Worm (Caenorhabditis elegans) whole organism, late embryonic: ENCODE measurements around the gene F18A11.3.

Experiments used
- ahr-1 ChIP-seq: sonication (generic microtip); optimal IDR thresholded peaks from 2 replicates; lab custom pipeline; 2016; ENCODE audit warnings: missing genetic modification characterization, missing compliant biosample characterization
- ama-1 ChIP-seq: fragments of 150-350 bp; optimal IDR thresholded peaks from 2 replicates; lab custom pipeline; 2014
- ceh-19 ChIP-seq: fragments of 200-800 bp; sonication (Bioruptor generic); optimal IDR thresholded peaks from 2 replicates; lab custom pipeline; 2018; ENCODE audit warnings: mild to moderate bottlenecking, missing genetic modification characterization, missing compliant biosample characterization
- che-1 ChIP-seq: sonication (generic microtip); optimal IDR thresholded peaks from 2 replicates; lab custom pipeline; 2016; ENCODE audit warnings: mild to moderate bottlenecking, missing genetic modification characterization, missing compliant biosample characterization
- madf-2 ChIP-seq: sonication (generic microtip); optimal IDR thresholded peaks from 2 replicates; lab custom pipeline; 2017; ENCODE audit warnings: missing genetic modification characterization, missing compliant biosample characterization
- sox-4 ChIP-seq: sonication (generic microtip); optimal IDR thresholded peaks from 2 replicates; lab custom pipeline; 2017; ENCODE audit warnings: mild to moderate bottlenecking, missing genetic modification characterization, inconsistent platforms, missing compliant biosample characterization

ce11 chrII:12991594-12991993, 45.0 kb downstream of the F18A11.3 start:
- TF ChIP-seq ama-1 (lab: Kevin White, UChicago): no peak
- no peak for TF ChIP-seq sox-4 (tag; lab: Kevin White, UChicago)
- TF ChIP-seq ahr-1 (tag; lab: Kevin White, UChicago): no peak
- TF ChIP-seq ceh-19 (GFP tag; lab: Kevin White, UChicago): no peak
- no peak for TF ChIP-seq madf-2 (tag; lab: Kevin White, UChicago)
- TF ChIP-seq che-1: no peak
